Worm (Caenorhabditis elegans): ENCODE measurements around the gene T27E4.1.
A peak's percentile ranks its signal among the peaks of the same experiment; 100 is the strongest.

The T27E4.1 gene

ce11 chrV:9054771-9055170 is 37.4 kb upstream of the T27E4.1 start, which contains the start of gene swm-1:
swm-1 (minus strand) TSS chrV:9054871.
- no peak for TF ChIP-seq skn-1 (tag; optimal IDR thresholded peaks at IDR 0.05)
- TF ChIP-seq zag-1 (tag; optimal IDR thresholded peaks at IDR 0.05): no peak

ce11 chrV:9055644-9056043 is 36.5 kb upstream of the T27E4.1 start:
- TF ChIP-seq ztf-11 (tag; optimal IDR thresholded peaks at IDR 0.05) (no peak), nhr-21 (tag; optimal IDR thresholded peaks at IDR 0.05) (peak; percentile 11), sma-3 (GFP tag; optimal IDR thresholded peaks at IDR 0.05) (no peak), unc-62 (GFP tag; optimal IDR thresholded peaks at IDR 0.05) (no peak), fos-1 (tag; optimal IDR thresholded peaks at IDR 0.05) (no peak), sma-9 (GFP tag; optimal IDR thresholded peaks at IDR 0.05) (no peak), sma-9 (tag; optimal IDR thresholded peaks at IDR 0.05) (no peak), aly-2 (tag; optimal IDR thresholded peaks at IDR 0.05) (no peak)

- TF ChIP-seq aly-2 (tag; optimal IDR thresholded peaks at IDR 0.05) (no peak), unc-39 (tag; optimal IDR thresholded peaks at IDR 0.05) (no peak), ceh-16 (tag; optimal IDR thresholded peaks at IDR 0.05) (no peak), nhr-129 (tag; optimal IDR thresholded peaks at IDR 0.05) (no peak), ztf-1 (GFP tag; conservative IDR thresholded peaks at IDR 0.05) (no peak), ZK546.5 (tag; optimal IDR thresholded peaks at IDR 0.05) (no peak), Y55F3AM.14 (GFP tag; optimal IDR thresholded peaks at IDR 0.05) (no peak), peb-1 (tag; optimal IDR thresholded peaks at IDR 0.05) (no peak), skn-1 (tag; optimal IDR thresholded peaks at IDR 0.05) (no peak), zag-1 (tag; optimal IDR thresholded peaks at IDR 0.05) (no peak), ceh-82 (tag; optimal IDR thresholded peaks at IDR 0.05) (no peak), nhr-21 (tag; optimal IDR thresholded peaks at IDR 0.05) (no peak), sem-4 (tag; optimal IDR thresholded peaks at IDR 0.05) (no peak), mab-5 (tag; optimal IDR thresholded peaks at IDR 0.05) (no peak), crh-2 (tag; optimal IDR thresholded peaks at IDR 0.05) (no peak)
These were observed 35.9 kb upstream of the T27E4.1 start, which contains the start of gene C25E10.10 for ce11 chrV:9056253-9056652. C25E10.10 (minus strand) TSS chrV:9056353.

ce11 chrV:9058627-9059026 is 33.5 kb upstream of the T27E4.1 start, which contains the start of gene C25E10.11:
C25E10.11 (minus strand) TSS chrV:9058727.
- no peak for TF ChIP-seq C34F6.9 (tag; optimal IDR thresholded peaks at IDR 0.05)
- no peak for TF ChIP-seq zag-1 (tag; optimal IDR thresholded peaks at IDR 0.05)
- TF ChIP-seq aly-2 (tag; optimal IDR thresholded peaks at IDR 0.05): no peak
- no peak for TF ChIP-seq mdl-1 (tag; optimal IDR thresholded peaks at IDR 0.05)
- no peak for TF ChIP-seq sma-9 (GFP tag; optimal IDR thresholded peaks at IDR 0.05)
- no peak for TF ChIP-seq sma-9 (tag; optimal IDR thresholded peaks at IDR 0.05)
- no peak for TF ChIP-seq unc-62 (GFP tag; optimal IDR thresholded peaks at IDR 0.05)
- TF ChIP-seq nhr-25 (tag; optimal IDR thresholded peaks at IDR 0.05): no peak
- TF ChIP-seq egl-27 (tag; optimal IDR thresholded peaks at IDR 0.05): no peak
- TF ChIP-seq snpc-4 (tag; optimal IDR thresholded peaks at IDR 0.05): no peak

ce11 chrV:9059468-9059867 is 32.7 kb upstream of the T27E4.1 start, which contains the start of the genes C25E10.16 and C25E10.13:
C25E10.16 (minus strand) TSS chrV:9059568.
C25E10.13 (plus strand) TSS chrV:9059723.
- TF ChIP-seq mdl-1 (tag; optimal IDR thresholded peaks at IDR 0.05): no peak
- no peak for TF ChIP-seq blmp-1 (tag; optimal IDR thresholded peaks at IDR 0.05; ENCODE audit: insufficient read depth)
- TF ChIP-seq lin-39 (tag; optimal IDR thresholded peaks at IDR 0.05): no peak
- TF ChIP-seq sma-9 (GFP tag; optimal IDR thresholded peaks at IDR 0.05): no peak
- no peak for TF ChIP-seq sma-9 (tag; optimal IDR thresholded peaks at IDR 0.05)
- TF ChIP-seq nhr-237 (tag; optimal IDR thresholded peaks at IDR 0.05): no peak
- no peak for TF ChIP-seq egl-27 (tag; optimal IDR thresholded peaks at IDR 0.05)
- TF ChIP-seq ztf-11 (tag; optimal IDR thresholded peaks at IDR 0.05): no peak
- no peak for TF ChIP-seq mab-5 (tag; optimal IDR thresholded peaks at IDR 0.05)
- no peak for TF ChIP-seq ama-1 (optimal IDR thresholded peaks at IDR 0.05)
- no peak for TF ChIP-seq nhr-11 (tag; optimal IDR thresholded peaks at IDR 0.05)
- TF ChIP-seq crh-2 (tag; optimal IDR thresholded peaks at IDR 0.05): no peak
- TF ChIP-seq lin-13 (GFP tag; optimal IDR thresholded peaks at IDR 0.05): no peak

- TF ChIP-seq nhr-237 (tag; optimal IDR thresholded peaks at IDR 0.05) (no peak), lsy-2 (tag; optimal IDR thresholded peaks at IDR 0.05) (no peak), mab-5 (tag; optimal IDR thresholded peaks at IDR 0.05) (no peak), F13H6.1 (tag; optimal IDR thresholded peaks at IDR 0.05) (no peak), nhr-6 (tag; optimal IDR thresholded peaks at IDR 0.05) (no peak), peb-1 (tag; optimal IDR thresholded peaks at IDR 0.05) (no peak), R02D3.7 (tag; optimal IDR thresholded peaks at IDR 0.05) (no peak), snpc-4 (tag; optimal IDR thresholded peaks at IDR 0.05) (no peak), unc-39 (tag; optimal IDR thresholded peaks at IDR 0.05) (no peak)
These were observed 29.8 kb upstream of the T27E4.1 start, which contains the start of gene C25E10.12 for ce11 chrV:9062341-9062740. C25E10.12 (minus strand) TSS chrV:9062441.

Measured in whole organism, L2 larva.